Worm (Caenorhabditis elegans): ENCODE measurements around the gene gei-15.
A peak's percentile ranks its signal among the peaks of the same experiment; 100 is the strongest.
"Not testable (repeated sequence)": the region's sequence is repeated elsewhere in the genome, so short reads cannot be mapped to it uniquely, and the experiment has no call there.

gei-15 gene

DNA sequence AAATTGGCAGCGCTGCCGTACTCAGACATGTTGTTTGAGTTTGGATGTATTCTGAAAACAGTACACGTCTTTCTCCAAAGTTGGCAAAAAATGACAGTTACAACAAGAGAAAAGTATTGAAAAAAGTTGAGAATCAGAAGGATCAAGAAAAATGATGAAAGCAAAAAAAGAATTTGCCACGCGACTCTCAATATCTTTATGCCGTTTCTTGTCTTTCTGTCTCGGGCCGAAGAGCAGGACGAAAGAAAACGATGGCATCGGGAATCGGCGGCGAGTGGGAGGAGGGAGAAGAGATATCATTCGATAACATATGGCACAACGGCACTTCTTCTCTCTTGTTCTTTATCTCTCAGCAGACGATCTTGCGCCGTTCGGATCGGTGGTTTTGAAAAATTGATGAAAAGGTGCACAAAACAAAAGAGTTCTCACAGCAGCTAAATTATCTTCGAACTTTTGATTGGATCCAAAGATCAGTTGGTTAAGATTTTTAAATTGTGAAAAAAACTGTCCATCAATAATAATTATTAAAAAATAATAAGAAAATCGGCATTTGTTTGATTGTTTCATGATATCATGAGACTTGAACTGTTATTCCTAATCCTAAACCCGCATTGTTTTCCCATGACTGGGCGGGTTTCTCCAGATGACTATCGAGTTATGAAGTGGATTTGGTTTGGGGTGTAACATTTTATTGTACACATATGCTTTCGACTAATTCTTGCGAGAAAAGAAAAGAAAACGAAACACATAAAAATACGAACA lies at the start of gene gei-15:
gei-15 (minus strand) TSS at position 51 of the 762 bp plus-strand sequence.
- peak; percentile 82 for TF ChIP-seq hlh-1 (tag; optimal IDR thresholded peaks at IDR 0.05)
- no peak for TF ChIP-seq sem-2 (GFP tag; optimal IDR thresholded peaks at IDR 0.05)
- TF ChIP-seq ham-2 (GFP tag; optimal IDR thresholded peaks at IDR 0.05), result no peak

ce11 chrX:6868669-6869068 lies 45.6 kb upstream of the gei-15 start, which contains the start of gene C53B7.6:
Gene C53B7.6 (minus strand): TSS chrX:6868769.
- not testable (repeated sequence) for TF ChIP-seq blmp-1, mls-2, hlh-1 (tag; optimal IDR thresholded peaks at IDR 0.05)

ce11 chrX:6867707-6868106 lies 44.6 kb upstream of the gei-15 start:
- peak; percentile 7 for TF ChIP-seq M03D4.4 (tag; optimal IDR thresholded peaks at IDR 0.05)
- peak; percentile 31 for TF ChIP-seq ceh-83 (GFP tag; optimal IDR thresholded peaks at IDR 0.05)
- no peak for TF ChIP-seq lin-13 (tag; optimal IDR thresholded peaks at IDR 0.05)
- TF ChIP-seq nhr-76 (tag; optimal IDR thresholded peaks at IDR 0.05), result no peak
- peak; percentile 5 for TF ChIP-seq sem-2 (GFP tag; optimal IDR thresholded peaks at IDR 0.05)
- peak; percentile 41 for TF ChIP-seq sptf-1 (tag; optimal IDR thresholded peaks at IDR 0.05)
- TF ChIP-seq unc-39 (tag; optimal IDR thresholded peaks at IDR 0.05), result no peak
- peak; percentile 5 for TF ChIP-seq lin-32 (GFP tag; optimal IDR thresholded peaks at IDR 0.05)
- TF ChIP-seq unc-120 (tag; optimal IDR thresholded peaks at IDR 0.05; ENCODE audit: poor library complexity, severe bottlenecking), result peak; percentile 15
- peak; percentile 42 for TF ChIP-seq ham-2 (GFP tag; optimal IDR thresholded peaks at IDR 0.05)
- peak; percentile 52 for TF ChIP-seq drap-1 (GFP tag; optimal IDR thresholded peaks at IDR 0.05)
- no peak for TF ChIP-seq zip-8 (tag; optimal IDR thresholded peaks at IDR 0.05)
- TF ChIP-seq flh-1 (GFP tag; optimal IDR thresholded peaks at IDR 0.05), result no peak
- peak; percentile 76 for TF ChIP-seq cnd-1 (tag; optimal IDR thresholded peaks at IDR 0.05)

ce11 chrX:6866900-6867299 lies 43.8 kb upstream of the gei-15 start:
- TF ChIP-seq snpc-4 (tag; optimal IDR thresholded peaks at IDR 0.05) (no peak), hlh-1 (tag; optimal IDR thresholded peaks at IDR 0.05) (no peak), unc-120 (tag; optimal IDR thresholded peaks at IDR 0.05; ENCODE audit: poor library complexity, severe bottlenecking) (no peak), bed-3 (GFP tag; optimal IDR thresholded peaks at IDR 0.05) (no peak), ztf-11 (tag; optimal IDR thresholded peaks at IDR 0.05) (no peak), sptf-1 (tag; optimal IDR thresholded peaks at IDR 0.05) (no peak), nhr-2 (tag; optimal IDR thresholded peaks at IDR 0.05) (no peak), mls-2 (tag; optimal IDR thresholded peaks at IDR 0.05) (no peak), lin-13 (tag; optimal IDR thresholded peaks at IDR 0.05) (no peak), tbx-8 (GFP tag; optimal IDR thresholded peaks at IDR 0.05) (no peak), pha-4 (tag; optimal IDR thresholded peaks at IDR 0.05) (no peak), ceh-39 (tag; optimal IDR thresholded peaks at IDR 0.05) (no peak), cnd-1 (tag; optimal IDR thresholded peaks at IDR 0.05) (no peak), nhr-12 (tag; optimal IDR thresholded peaks at IDR 0.05) (no peak), lsy-2 (tag; optimal IDR thresholded peaks at IDR 0.05) (no peak), mab-5 (tag; optimal IDR thresholded peaks at IDR 0.05) (no peak), mep-1 (tag; optimal IDR thresholded peaks at IDR 0.05) (no peak), ham-2 (GFP tag; optimal IDR thresholded peaks at IDR 0.05) (no peak), flh-1 (GFP tag; optimal IDR thresholded peaks at IDR 0.05) (no peak), ceh-43 (GFP tag; optimal IDR thresholded peaks at IDR 0.05) (no peak)

DNA sequence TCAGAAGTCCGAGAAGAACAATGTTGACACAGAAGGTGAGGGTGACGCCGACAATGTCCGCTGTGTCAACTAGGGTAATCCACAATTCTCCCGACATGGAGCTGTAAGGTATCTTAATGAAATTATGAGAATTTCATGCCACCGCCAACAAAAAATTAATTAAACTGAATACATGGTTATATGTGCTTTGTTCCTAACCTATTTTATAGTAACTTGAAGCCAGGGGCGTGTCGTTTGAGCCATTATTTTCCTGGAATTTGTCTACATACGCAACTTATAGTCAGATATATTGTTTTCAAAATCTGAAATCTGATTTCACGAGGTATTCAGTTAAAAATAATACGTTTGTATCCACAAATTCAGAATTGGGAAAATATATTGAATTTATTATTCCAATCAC lies 42.8 kb upstream of the gei-15 start, which contains the start of gene odr-10:
odr-10 (minus strand) TSS at position 101 of the 400 bp plus-strand sequence.
- TF ChIP-seq mep-1 (tag; optimal IDR thresholded peaks at IDR 0.05) (no peak), pha-4 (tag; optimal IDR thresholded peaks at IDR 0.05) (no peak), nhr-12 (tag; optimal IDR thresholded peaks at IDR 0.05) (no peak), elt-1 (tag; optimal IDR thresholded peaks at IDR 0.05; ENCODE audit: borderline replicate concordance, insufficient read depth) (no peak), unc-120 (tag; optimal IDR thresholded peaks at IDR 0.05; ENCODE audit: poor library complexity, severe bottlenecking) (no peak), unc-39 (tag; optimal IDR thresholded peaks at IDR 0.05) (no peak), mab-5 (tag; optimal IDR thresholded peaks at IDR 0.05) (no peak), bed-3 (GFP tag; optimal IDR thresholded peaks at IDR 0.05) (no peak), hlh-1 (tag; optimal IDR thresholded peaks at IDR 0.05) (no peak), nhr-28 (tag; optimal IDR thresholded peaks at IDR 0.05) (no peak), M03D4.4 (tag; optimal IDR thresholded peaks at IDR 0.05) (no peak), ceh-43 (GFP tag; optimal IDR thresholded peaks at IDR 0.05) (no peak)

Data from whole organism, mixed stage, embryonic.